Worm (Caenorhabditis elegans) whole organism, late embryonic: ENCODE data around the gene C44B12.3.

Experiments used
- ama-1 ChIP-seq: fragments of 150-350 bp; optimal IDR thresholded peaks from 2 replicates; lab custom pipeline; 2014
- elt-2 ChIP-seq: sonication (generic microtip); optimal IDR thresholded peaks from 2 replicates; lab custom pipeline; 2016; ENCODE audit warnings: missing genetic modification reagents, missing genetic modification characterization, missing compliant biosample characterization
- odd-2 ChIP-seq: sonication (generic microtip); optimal IDR thresholded peaks from 2 replicates; lab custom pipeline; 2017; ENCODE audit warnings: antibody characterized with exemption, mild to moderate bottlenecking, missing genetic modification characterization, missing compliant biosample characterization
- sdc-2 ChIP-seq: sonication (generic microtip); optimal IDR thresholded peaks from 2 replicates; lab custom pipeline; 2016; ENCODE audit warnings: missing genotype, missing genetic modification characterization, missing compliant biosample characterization

DNA sequence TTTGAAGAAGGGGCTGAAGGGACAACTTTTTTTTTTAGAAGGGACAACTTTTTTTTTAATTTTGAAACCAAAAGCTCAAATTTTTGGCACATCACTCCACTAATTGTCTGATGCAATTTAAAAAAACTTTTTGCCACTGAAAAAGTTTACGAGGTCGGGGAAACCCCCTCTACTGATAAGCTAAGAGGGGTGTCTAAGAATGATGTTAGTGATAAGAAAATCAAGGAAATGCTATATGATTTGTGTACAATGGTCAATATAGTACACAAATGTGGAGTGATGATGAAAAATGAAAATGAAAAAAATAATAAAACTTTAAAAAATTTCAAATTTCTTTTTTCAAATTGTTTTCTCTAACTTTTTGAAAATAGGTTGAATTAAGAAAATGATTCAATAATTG lies 43.0 kb downstream of the C44B12.3 start:
- no peak for TF ChIP-seq odd-2 (tag; lab: Kevin White, UChicago)
- no peak for TF ChIP-seq ama-1 (lab: Kevin White, UChicago)
- no peak for TF ChIP-seq sdc-2 (tag; lab: Kevin White, UChicago)
- TF ChIP-seq elt-2 (tag; lab: Kevin White, UChicago): peak; percentile 79
